Worm (Caenorhabditis elegans): ENCODE data around the gene lonp-2.

ce11 chrIII:12130052-12130451, 22.5 kb downstream of the lonp-2 start, which contains the start of gene Y75B8A.6:
- no peak for TF ChIP-seq unc-62 (GFP tag; optimal IDR thresholded peaks at IDR 0.05)
- no peak for TF ChIP-seq lsy-2 (tag; optimal IDR thresholded peaks at IDR 0.05)
- TF ChIP-seq ceh-83 (GFP tag; optimal IDR thresholded peaks at IDR 0.05), result peak; percentile 6
- TF ChIP-seq pha-4 (tag; optimal IDR thresholded peaks at IDR 0.05), result no peak

Data from whole organism, mixed stage, embryonic.